Fruit fly (Drosophila melanogaster) whole organism, wandering third instar larva: ENCODE results near the gene CG2681.

ENCODE experiments used
- Abd-B ChIP-seq: fragments of >200 bp; optimal IDR thresholded peaks from 2 replicates; lab custom pipeline; 2017; ENCODE audit warnings: missing biosample characterization, missing genetic modification characterization
- CG32264 ChIP-seq: fragments of 200-800 bp; sonication (Bioruptor generic); optimal IDR thresholded peaks from 2 replicates; lab custom pipeline; 2016; ENCODE audit warnings: missing biosample characterization, missing genetic modification characterization
- CG9705 ChIP-seq: fragments of 200-800 bp; sonication (Bioruptor generic); optimal IDR thresholded peaks from 2 replicates; lab custom pipeline; 2018; ENCODE audit warnings: missing biosample characterization, mild to moderate bottlenecking, missing genetic modification characterization
- CrebA ChIP-seq: fragments of 200-800 bp; sonication (Bioruptor generic); optimal IDR thresholded peaks from 2 replicates; lab custom pipeline; 2016; ENCODE audit warnings: missing biosample characterization, mild to moderate bottlenecking, missing genetic modification characterization, borderline replicate concordance
- Dfd ChIP-seq: fragments of >200 bp; optimal IDR thresholded peaks from 2 replicates; lab custom pipeline; 2017; ENCODE audit warnings: missing biosample characterization, missing genetic modification characterization
- Dif ChIP-seq: fragments of 200-275, 200-300 bp; sonication (Bioruptor generic); optimal IDR thresholded peaks from 2 replicates; lab custom pipeline; 2018; ENCODE audit warnings: missing biosample characterization, missing genetic modification characterization; ENCODE audit not compliant: partially characterized antibody
- GATAd ChIP-seq: sonication (Bioruptor generic); optimal IDR thresholded peaks from 2 replicates; lab custom pipeline; 2016; ENCODE audit warnings: missing biosample characterization, missing genetic modification characterization
- HLH106 ChIP-seq: fragments of 200-800 bp; optimal IDR thresholded peaks from 3 replicates; lab custom pipeline; 2019; ENCODE audit warnings: missing biosample characterization, mild to moderate bottlenecking, missing genetic modification characterization, moderate library complexity
- Hnf4 ChIP-seq: fragments of 200-800 bp; sonication (Bioruptor generic); optimal IDR thresholded peaks from 2 replicates; lab custom pipeline; 2016; ENCODE audit warnings: missing biosample characterization, mild to moderate bottlenecking, missing genetic modification characterization
- Hr78 ChIP-seq: fragments of >200 bp; optimal IDR thresholded peaks from 2 replicates; lab custom pipeline; 2017; ENCODE audit warnings: missing biosample characterization, missing genetic modification characterization
- Hr83 ChIP-seq: fragments of 200-300 bp; sonication (Bioruptor generic); optimal IDR thresholded peaks from 2 replicates; lab custom pipeline; 2016; ENCODE audit warnings: missing biosample characterization, mild to moderate bottlenecking, missing genetic modification characterization, moderate library complexity; ENCODE audit not compliant: poor library complexity, severe bottlenecking
- Jra ChIP-seq: sonication (Bioruptor generic); optimal IDR thresholded peaks from 2 replicates; lab custom pipeline; 2016; ENCODE audit warnings: missing biosample characterization, missing genetic modification characterization
- Mio ChIP-seq: sonication (Bioruptor generic); optimal IDR thresholded peaks from 2 replicates; lab custom pipeline; 2016; ENCODE audit warnings: missing biosample characterization, missing genetic modification characterization
- Myc ChIP-seq: fragments of >200 bp; optimal IDR thresholded peaks from 2 replicates; lab custom pipeline; 2017
- N ChIP-seq: fragments of >200 bp; optimal IDR thresholded peaks from 2 replicates; lab custom pipeline; 2018; ENCODE audit warnings: missing biosample characterization, missing external identifiers, missing genetic modification characterization
- OdsH ChIP-seq: fragments of 200-800 bp; sonication (Bioruptor generic); optimal IDR thresholded peaks from 2 replicates; lab custom pipeline; 2016; ENCODE audit warnings: missing biosample characterization, mild to moderate bottlenecking, missing genetic modification characterization
- Rel ChIP-seq, 2 experiments: fragments of 200-800 bp; sonication (Bioruptor generic) in 1 of 2; optimal IDR thresholded peaks; 2 replicates in 1 of 2; 3 replicates in 1 of 2; lab custom pipeline; 2016 to 2019; ENCODE audit warnings: mild to moderate bottlenecking in 2 of 2, missing biosample characterization in 2 of 2, missing genetic modification characterization in 2 of 2, moderate library complexity in 1 of 2
- Sp1 ChIP-seq: fragments of 200-800 bp; sonication (Bioruptor generic); optimal IDR thresholded peaks from 3 replicates; lab custom pipeline; 2019; ENCODE audit warnings: missing biosample characterization, mild to moderate bottlenecking, missing genetic modification characterization, moderate library complexity
- Vsx2 ChIP-seq: fragments of 200-300, 225-300 bp; sonication (Bioruptor generic); optimal IDR thresholded peaks from 2 replicates; lab custom pipeline; 2018; ENCODE audit warnings: missing biosample characterization, missing genetic modification characterization; ENCODE audit not compliant: partially characterized antibody
- br ChIP-seq: fragments of 200-800 bp; sonication (Bioruptor generic); optimal IDR thresholded peaks from 2 replicates; lab custom pipeline; 2016; ENCODE audit warnings: missing biosample characterization, missing genetic modification characterization
- brk ChIP-seq: fragments of 200-800 bp; sonication (Bioruptor generic); optimal IDR thresholded peaks from 2 replicates; lab custom pipeline; 2016; ENCODE audit warnings: missing biosample characterization, mild to moderate bottlenecking, missing genetic modification characterization
- dl ChIP-seq, 2 experiments: fragments of 175-275, 200-275 bp in 1 of 2; fragments of 200-275 bp in 1 of 2; sonication (Bioruptor generic); optimal IDR thresholded peaks; lab custom pipeline; 2018; ENCODE audit warnings: mild to moderate bottlenecking in 2 of 2, missing biosample characterization in 2 of 2, missing genetic modification characterization in 2 of 2, moderate library complexity in 2 of 2; ENCODE audit not compliant: partially characterized antibody in 2 of 2, insufficient read depth in 1 of 2
- dsf ChIP-seq: sonication (Bioruptor generic); optimal IDR thresholded peaks from 2 replicates; lab custom pipeline; 2016; ENCODE audit warnings: missing biosample characterization, missing genetic modification characterization, borderline replicate concordance
- ey ChIP-seq: fragments of 200-800 bp; sonication (Bioruptor generic); optimal IDR thresholded peaks from 2 replicates; lab custom pipeline; 2016; ENCODE audit warnings: missing biosample characterization, missing genetic modification characterization
- foxo ChIP-seq, 2 experiments: fragments of 200-800 bp; sonication (Bioruptor generic); optimal IDR thresholded peaks; 2 replicates in 1 of 2; 3 replicates in 1 of 2; lab custom pipeline; 2016 to 2017; ENCODE audit warnings: missing biosample characterization in 2 of 2, missing genetic modification characterization in 2 of 2
- fru ChIP-seq: fragments of 200-800 bp; sonication (Bioruptor generic); optimal IDR thresholded peaks from 3 replicates; lab custom pipeline; 2016; ENCODE audit warnings: missing biosample characterization, mild to moderate bottlenecking, missing genetic modification characterization
- h ChIP-seq: fragments of 200-800 bp; sonication (Bioruptor generic); optimal IDR thresholded peaks from 3 replicates; lab custom pipeline; 2016; ENCODE audit warnings: missing biosample characterization, mild to moderate bottlenecking, missing genetic modification characterization
- lola ChIP-seq: fragments of >200 bp; optimal IDR thresholded peaks from 2 replicates; lab custom pipeline; 2017; ENCODE audit warnings: missing biosample characterization, missing genetic modification characterization
- pan ChIP-seq: fragments of >200 bp; optimal IDR thresholded peaks from 2 replicates; lab custom pipeline; 2017
- psq ChIP-seq: fragments of 200-800 bp; sonication (Bioruptor generic); optimal IDR thresholded peaks from 3 replicates; lab custom pipeline; 2017; ENCODE audit warnings: missing biosample characterization, mild to moderate bottlenecking, missing genetic modification characterization, moderate library complexity
- rgr ChIP-seq: fragments of 200-800 bp; sonication (Bioruptor generic); optimal IDR thresholded peaks from 3 replicates; lab custom pipeline; 2016; ENCODE audit warnings: missing biosample characterization, mild to moderate bottlenecking, missing genetic modification characterization
- sage ChIP-seq: fragments of 200-800 bp; sonication (Bioruptor generic); optimal IDR thresholded peaks from 2 replicates; lab custom pipeline; 2016; ENCODE audit warnings: missing biosample characterization, mild to moderate bottlenecking, missing genetic modification characterization
- sv ChIP-seq: fragments of 200-800 bp; sonication (Bioruptor generic); optimal IDR thresholded peaks from 3 replicates; lab custom pipeline; 2016; ENCODE audit warnings: missing biosample characterization, missing genetic modification characterization
- tai ChIP-seq: sonication (Bioruptor generic); optimal IDR thresholded peaks from 2 replicates; lab custom pipeline; 2016; ENCODE audit warnings: missing biosample characterization, missing genetic modification characterization
- usp ChIP-seq: fragments of >200 bp; optimal IDR thresholded peaks from 2 replicates; lab custom pipeline; 2017; ENCODE audit warnings: missing biosample characterization, missing genetic modification characterization
- woc ChIP-seq: sonication (Bioruptor generic); optimal IDR thresholded peaks from 2 replicates; lab custom pipeline; 2016; ENCODE audit warnings: missing biosample characterization, mild to moderate bottlenecking, missing genetic modification characterization

CG2681 gene

dm6 chrX:2708156-2708734 is at the start of gene CG2681:
Gene CG2681 (plus strand): TSS chrX:2708684.
- TF ChIP-seq pan (lab: Kevin White, UChicago), result no peak
- TF ChIP-seq dsf, result no peak
- no peak for TF ChIP-seq CrebA (GFP tag; lab: Kevin White, UChicago)
- no peak for TF ChIP-seq brk (GFP tag; lab: Kevin White, UChicago)
- peak; percentile 26 for TF ChIP-seq rgr
- no peak for TF ChIP-seq sv (GFP tag; lab: Kevin White, UChicago)
- TF ChIP-seq ey (GFP tag; lab: Kevin White, UChicago), result peak; percentile 42
- TF ChIP-seq GATAd, result no peak
- TF ChIP-seq CG32264 (GFP tag; lab: Kevin White, UChicago), result no peak
- TF ChIP-seq foxo (GFP tag; optimal IDR thresholded peaks at IDR 0.05; lab: Kevin White, UChicago), result peak in 1 of 2 experiments; percentile 43
- TF ChIP-seq Rel (GFP tag; optimal IDR thresholded peaks at IDR 0.05; lab: Kevin White, UChicago), result no peak
- TF ChIP-seq Rel (tag; optimal IDR thresholded peaks at IDR 0.05; lab: Kevin White, UChicago), result no peak
- peak; percentile 18 for TF ChIP-seq fru (GFP tag; lab: Kevin White, UChicago)
- TF ChIP-seq h (GFP tag; lab: Kevin White, UChicago), result peak; percentile 9
- peak; percentile 14 for TF ChIP-seq OdsH
- TF ChIP-seq usp (GFP tag; lab: Kevin White, UChicago), result no peak
- no peak for TF ChIP-seq tai (GFP tag; lab: Kevin White, UChicago)
- TF ChIP-seq N, result no peak
- no peak for TF ChIP-seq Abd-B
- no peak for TF ChIP-seq br
- no peak for TF ChIP-seq Mio
- no peak for TF ChIP-seq Dfd (GFP tag; lab: Kevin White, UChicago)

dm6 chrX:2659430-2660075 is 48.9 kb upstream of the CG2681 start:
- TF ChIP-seq N (no peak), Myc (lab: Kevin White, UChicago) (no peak), foxo (GFP tag; optimal IDR thresholded peaks at IDR 0.05; lab: Kevin White, UChicago) (peak in 1 of 2 experiments; percentile 30), fru (GFP tag; lab: Kevin White, UChicago) (peak; percentile 13)

dm6 chrX:2661758-2662157 is 46.7 kb upstream of the CG2681 start:
- TF ChIP-seq foxo (GFP tag; optimal IDR thresholded peaks at IDR 0.05; lab: Kevin White, UChicago) (no peak), h (GFP tag; lab: Kevin White, UChicago) (peak; percentile 18), Hr78 (GFP tag; lab: Kevin White, UChicago) (no peak), pan (lab: Kevin White, UChicago) (no peak), lola (GFP tag; lab: Kevin White, UChicago) (no peak), HLH106 (tag; lab: Kevin White, UChicago) (no peak), Hr83 (GFP tag; lab: Kevin White, UChicago) (no peak), fru (GFP tag; lab: Kevin White, UChicago) (no peak), Vsx2 (GFP tag; lab: Kevin White, UChicago) (no peak), psq (GFP tag; lab: Kevin White, UChicago) (no peak), Hnf4 (GFP tag; lab: Kevin White, UChicago) (no peak), CG9705 (GFP tag; lab: Kevin White, UChicago) (no peak), Dfd (GFP tag; lab: Kevin White, UChicago) (peak; percentile 62), Abd-B (no peak), woc (GFP tag; lab: Kevin White, UChicago) (no peak), tai (GFP tag; lab: Kevin White, UChicago) (no peak), Rel (GFP tag; optimal IDR thresholded peaks at IDR 0.05; lab: Kevin White, UChicago) (no peak), Rel (tag; optimal IDR thresholded peaks at IDR 0.05; lab: Kevin White, UChicago) (peak; percentile 25), usp (GFP tag; lab: Kevin White, UChicago) (no peak)

dm6 chrX:2662540-2663133 is 45.8 kb upstream of the CG2681 start:
- TF ChIP-seq Hnf4 (GFP tag; lab: Kevin White, UChicago) (no peak), rgr (no peak), Jra (GFP tag; lab: Kevin White, UChicago) (no peak), sv (GFP tag; lab: Kevin White, UChicago) (no peak), pan (lab: Kevin White, UChicago) (no peak), fru (GFP tag; lab: Kevin White, UChicago) (no peak), Dif (GFP tag; lab: Kevin White, UChicago) (no peak), OdsH (no peak), CG32264 (GFP tag; lab: Kevin White, UChicago) (no peak), GATAd (no peak), Sp1 (GFP tag; lab: Kevin White, UChicago) (no peak), br (no peak), HLH106 (tag; lab: Kevin White, UChicago) (no peak), sage (GFP tag; lab: Kevin White, UChicago) (no peak), lola (GFP tag; lab: Kevin White, UChicago) (no peak), dsf (no peak), brk (GFP tag; lab: Kevin White, UChicago) (no peak), tai (GFP tag; lab: Kevin White, UChicago) (no peak), dl (GFP tag; optimal IDR thresholded peaks at IDR 0.05; lab: Kevin White, UChicago; ENCODE audit: insufficient read depth in 1 of 2, partially characterized antibody in 2 of 2) (no peak), Dfd (GFP tag; lab: Kevin White, UChicago) (no peak)
